Worm (Caenorhabditis elegans): ENCODE data around the gene ZK381.8.
A peak's percentile ranks its signal among the peaks of the same experiment; 100 is the strongest.

The ZK381.8 gene

ce11 chrIV:6971213-6971612, 1.0 kb upstream of the ZK381.8 start, which contains the start of gene ZK381.62:
Gene ZK381.62, minus strand, starts transcription at chrIV:6971313.
- TF ChIP-seq zfp-3 (GFP tag; conservative IDR thresholded peaks at IDR 0.05) (no peak), aha-1 (tag) (peak; percentile 33)

ce11 chrIV:6965192-6965591, 5.0 kb downstream of the ZK381.8 start, which contains the start of gene ZK381.2:
Gene ZK381.2, plus strand, starts transcription at chrIV:6965492.
- TF ChIP-seq mxl-2 (GFP tag; conservative IDR thresholded peaks at IDR 0.05) (no peak), sdz-12 (GFP tag; optimal IDR thresholded peaks at IDR 0.05) (no peak), nhr-48 (tag; optimal IDR thresholded peaks at IDR 0.05) (no peak), dmd-6 (GFP tag; IDR thresholded peaks at IDR 0.05) (no peak), lir-3 (tag; optimal IDR thresholded peaks at IDR 0.05) (no peak), skn-1 (tag; optimal IDR thresholded peaks at IDR 0.05) (no peak), R02D3.7 (tag; optimal IDR thresholded peaks at IDR 0.05) (no peak), daf-12 (tag; optimal IDR thresholded peaks at IDR 0.05) (no peak), php-3 (GFP tag; IDR thresholded peaks at IDR 0.05) (no peak), ceh-44 (GFP tag; IDR thresholded peaks at IDR 0.05) (no peak), ceh-82 (tag; optimal IDR thresholded peaks at IDR 0.05) (no peak), lim-7 (GFP tag; IDR thresholded peaks at IDR 0.05) (no peak), pqm-1 (tag; optimal IDR thresholded peaks at IDR 0.05) (no peak), ctbp-1 (GFP tag; IDR thresholded peaks at IDR 0.05) (no peak), mdl-1 (tag; optimal IDR thresholded peaks at IDR 0.05) (no peak), zag-1 (tag; optimal IDR thresholded peaks at IDR 0.05) (no peak), ZK337.2 (GFP tag; IDR thresholded peaks at IDR 0.05) (no peak), D1046.2 (GFP tag; IDR thresholded peaks at IDR 0.05) (no peak), mdt-29 (GFP tag; IDR thresholded peaks at IDR 0.05) (no peak)

ce11 chrIV:6964508-6964907, 5.7 kb downstream of the ZK381.8 start, which contains the start of gene B0478.3:
Gene B0478.3, minus strand, starts transcription at chrIV:6964608.
- TF ChIP-seq daf-16 (GFP tag; optimal IDR thresholded peaks at IDR 0.05) (no peak), daf-16 (tag; optimal IDR thresholded peaks at IDR 0.05) (no peak), rbr-2 (tag; optimal IDR thresholded peaks at IDR 0.05) (no peak), nhr-25 (tag; optimal IDR thresholded peaks at IDR 0.05; ENCODE audit: borderline replicate concordance, insufficient read depth) (no peak), Y5F2A.4 (GFP tag; optimal IDR thresholded peaks at IDR 0.05) (no peak), ama-1 (optimal IDR thresholded peaks at IDR 0.05) (no peak), unc-62 (GFP tag; optimal IDR thresholded peaks at IDR 0.05 in 1 of 2) (no peak), unc-62 (tag; optimal IDR thresholded peaks at IDR 0.05) (no peak), snpc-1.2 (GFP tag; IDR thresholded peaks at IDR 0.05) (no peak), F37D6.2 (tag; optimal IDR thresholded peaks at IDR 0.05) (no peak), pha-4 (GFP tag; IDR thresholded peaks at IDR 0.05) (no peak), pha-4 (tag; optimal IDR thresholded peaks at IDR 0.05) (no peak)

ce11 chrIV:6959483-6959882, 10.7 kb downstream of the ZK381.8 start:
- TF ChIP-seq ctbp-1 (GFP tag; IDR thresholded peaks at IDR 0.05) (0 out of 2 replicates have a peak, but pooled peaks have one; percentile 29), dmd-6 (GFP tag; IDR thresholded peaks at IDR 0.05) (no peak), mdl-1 (tag; optimal IDR thresholded peaks at IDR 0.05) (no peak), lir-3 (tag; optimal IDR thresholded peaks at IDR 0.05) (no peak), lsy-2 (tag; optimal IDR thresholded peaks at IDR 0.05) (peak in 1 of 2 experiments; percentile 9), spr-3 (GFP tag; optimal IDR thresholded peaks at IDR 0.05) (no peak), daf-19 (GFP tag; conservative IDR thresholded peaks at IDR 0.05) (no peak), nhr-25 (tag; optimal IDR thresholded peaks at IDR 0.05; ENCODE audit: borderline replicate concordance, insufficient read depth) (no peak), nhr-48 (tag; optimal IDR thresholded peaks at IDR 0.05) (no peak), unc-39 (tag; optimal IDR thresholded peaks at IDR 0.05) (no peak), hif-1 (tag; optimal IDR thresholded peaks at IDR 0.05) (no peak), zip-2 (tag; optimal IDR thresholded peaks at IDR 0.05) (no peak), daf-12 (tag; optimal IDR thresholded peaks at IDR 0.05) (no peak), vab-7 (GFP tag; IDR thresholded peaks at IDR 0.05) (no peak)
